Worm (Caenorhabditis elegans) whole organism, late embryonic: ENCODE data around the gene mdl-1.

ENCODE experiments used
- K09A11.1 ChIP-seq: sonication (generic microtip); optimal IDR thresholded peaks from 2 replicates; lab custom pipeline; 2017; ENCODE audit warnings: antibody characterized with exemption, mild to moderate bottlenecking, missing genetic modification characterization, missing compliant biosample characterization; ENCODE audit not compliant: insufficient read depth
- ceh-2 ChIP-seq: sonication (generic microtip); optimal IDR thresholded peaks from 2 replicates; lab custom pipeline; 2016; ENCODE audit warnings: missing genotype, missing genetic modification characterization, missing compliant biosample characterization
- ceh-22 ChIP-seq: sonication (generic microtip); optimal IDR thresholded peaks from 2 replicates; lab custom pipeline; 2017; ENCODE audit warnings: missing biosample characterization, missing genetic modification characterization
- dve-1 ChIP-seq: sonication (generic microtip); optimal IDR thresholded peaks from 2 replicates; lab custom pipeline; 2017; ENCODE audit warnings: antibody characterized with exemption, mild to moderate bottlenecking, missing genetic modification characterization, missing compliant biosample characterization
- gmeb-2 ChIP-seq: sonication (generic microtip); optimal IDR thresholded peaks from 2 replicates; lab custom pipeline; 2016; ENCODE audit warnings: missing genetic modification characterization, inconsistent platforms, missing compliant biosample characterization
- nfya-1 ChIP-seq: sonication (generic microtip); optimal IDR thresholded peaks from 2 replicates; lab custom pipeline; 2017; ENCODE audit warnings: missing genetic modification characterization, mild to moderate bottlenecking, missing compliant biosample characterization, antibody characterized with exemption, moderate library complexity
- nhr-11 ChIP-seq: fragments of 150-350 bp; optimal IDR thresholded peaks from 2 replicates; lab custom pipeline; 2014; ENCODE audit warnings: missing biosample characterization, missing genetic modification characterization
- odd-2 ChIP-seq: sonication (generic microtip); optimal IDR thresholded peaks from 2 replicates; lab custom pipeline; 2017; ENCODE audit warnings: antibody characterized with exemption, mild to moderate bottlenecking, missing genetic modification characterization, missing compliant biosample characterization
- pat-9 ChIP-seq: fragments of 200-800 bp; sonication (Bioruptor generic); optimal IDR thresholded peaks from 2 replicates; lab custom pipeline; 2018; ENCODE audit warnings: mild to moderate bottlenecking, missing genetic modification characterization, moderate library complexity, missing compliant biosample characterization
- pha-4 ChIP-seq: fragments of 150-350 bp; optimal IDR thresholded peaks from 2 replicates; lab custom pipeline; 2018; ENCODE audit warnings: missing biosample characterization, missing genetic modification reagents, missing genetic modification characterization
- pqm-1 ChIP-seq: sonication (generic microtip); optimal IDR thresholded peaks from 2 replicates; lab custom pipeline; 2016; ENCODE audit warnings: missing genetic modification characterization, missing compliant biosample characterization
- ref-2 ChIP-seq: sonication (generic microtip); optimal IDR thresholded peaks from 2 replicates; lab custom pipeline; 2016; ENCODE audit warnings: missing genetic modification characterization, missing compliant biosample characterization
- sox-2 ChIP-seq: fragments of 200-800 bp; sonication (Bioruptor generic); IDR thresholded peaks from 2 replicates; pipeline ENCODE4 v1.3.6; 2022; ENCODE audit warnings: missing genetic modification reagents, missing genetic modification characterization, missing compliant biosample characterization

ce11 chrX:6709238-6709637, 32.9 kb upstream of the mdl-1 start, which contains the start of gene acr-3:
- TF ChIP-seq pha-4 (tag; lab: Kevin White, UChicago): no peak
- TF ChIP-seq nfya-1: no peak
- TF ChIP-seq pqm-1 (tag; lab: Kevin White, UChicago): no peak
- no peak for TF ChIP-seq ref-2 (tag; lab: Kevin White, UChicago)
- TF ChIP-seq ceh-2 (tag; lab: Kevin White, UChicago): no peak
- no peak for TF ChIP-seq odd-2 (tag; lab: Kevin White, UChicago)
- TF ChIP-seq ceh-22 (tag; lab: Kevin White, UChicago): no peak
- TF ChIP-seq dve-1 (tag; lab: Kevin White, UChicago): no peak
- no peak for TF ChIP-seq sox-2 (GFP tag; lab: Robert Waterston, UW)
- no peak for TF ChIP-seq nhr-11
- TF ChIP-seq gmeb-2: no peak
- TF ChIP-seq pat-9: no peak
- no peak for TF ChIP-seq K09A11.1 (tag; lab: Kevin White, UChicago)
